Fruit fly (Drosophila melanogaster) whole organism, embryonic: ENCODE data around the gene Gdh.

Experiments used
- Abd-B ChIP-seq: fragments of 200-800 bp; sonication (Bioruptor generic); optimal IDR thresholded peaks from 2 replicates; lab custom pipeline; 2018; ENCODE audit warnings: missing biosample characterization, mild to moderate bottlenecking, missing genetic modification characterization, moderate library complexity
- Ada2b ChIP-seq: fragments of 200-800 bp; sonication (Bioruptor generic); IDR thresholded peaks from 2 replicates; pipeline ENCODE4 v1.3.6; 2022; ENCODE audit warnings: missing biosample characterization, missing genetic modification characterization
- B-H1 ChIP-seq: fragments of 200-800 bp; sonication (Bioruptor generic); IDR thresholded peaks from 3 replicates; pipeline ENCODE4 v1.3.6; 2022; ENCODE audit warnings: missing biosample characterization, missing genetic modification characterization
- CG11093 ChIP-seq: fragments of 200-800 bp; sonication (Bioruptor generic); IDR thresholded peaks from 3 replicates; pipeline ENCODE4 v1.3.6; 2022; ENCODE audit warnings: missing biosample characterization, missing genetic modification characterization
- CG13624 ChIP-seq: fragments of 200-800 bp; sonication (Bioruptor generic); optimal IDR thresholded peaks from 2 replicates; lab custom pipeline; 2016; ENCODE audit warnings: missing biosample characterization, missing genetic modification characterization
- CG14667 ChIP-seq: fragments of 200-800 bp; sonication (Bioruptor generic); IDR thresholded peaks from 2 replicates; pipeline ENCODE4 v1.3.6; 2022; ENCODE audit warnings: missing biosample characterization, missing genetic modification characterization
- CG16779 ChIP-seq: fragments of 200-800 bp; sonication (Bioruptor generic); IDR thresholded peaks from 2 replicates; pipeline ENCODE4 v1.3.6; 2022; ENCODE audit warnings: missing biosample characterization, missing genetic modification characterization
- CG16813 ChIP-seq: fragments of 200-800 bp; sonication (Bioruptor generic); IDR thresholded peaks from 3 replicates; pipeline ENCODE4 v1.3.6; 2022; ENCODE audit warnings: missing biosample characterization, missing genetic modification characterization; ENCODE audit not compliant: partially characterized antibody
- CG16815 ChIP-seq: fragments of 200-800 bp; sonication (Bioruptor generic); optimal IDR thresholded peaks from 3 replicates; lab custom pipeline; 2017; ENCODE audit warnings: missing biosample characterization, mild to moderate bottlenecking, missing genetic modification characterization
- CG2202 ChIP-seq: fragments of 200-800 bp; sonication (Bioruptor generic); optimal IDR thresholded peaks from 2 replicates; lab custom pipeline; 2018; ENCODE audit warnings: missing biosample characterization, mild to moderate bottlenecking, missing genetic modification characterization
- CG31365 ChIP-seq: fragments of 200-800 bp; sonication (Bioruptor generic); optimal IDR thresholded peaks from 2 replicates; lab custom pipeline; 2018; ENCODE audit warnings: missing biosample characterization, mild to moderate bottlenecking, missing genetic modification characterization
- CG32532 ChIP-seq: fragments of 200-800 bp; sonication (Bioruptor generic); IDR thresholded peaks from 2 replicates; pipeline ENCODE4 v1.3.6; 2022; ENCODE audit warnings: missing biosample characterization, missing genetic modification characterization
- CG33213 ChIP-seq: fragments of 200-800 bp; sonication (Bioruptor generic); optimal IDR thresholded peaks from 3 replicates; lab custom pipeline; 2016; ENCODE audit warnings: missing biosample characterization, missing genetic modification characterization
- CG34224 ChIP-seq: fragments of 200-800 bp; sonication (Bioruptor generic); IDR thresholded peaks from 3 replicates; pipeline ENCODE4 v1.3.6; 2022; ENCODE audit warnings: missing biosample characterization, missing genetic modification characterization; ENCODE audit not compliant: partially characterized antibody
- CG34376 ChIP-seq: fragments of 200-800 bp; sonication (Bioruptor generic); optimal IDR thresholded peaks from 2 replicates; lab custom pipeline; 2018; ENCODE audit warnings: missing biosample characterization, mild to moderate bottlenecking, missing genetic modification characterization
- CG5245 ChIP-seq: fragments of 200-800 bp; sonication (Bioruptor generic); optimal IDR thresholded peaks from 3 replicates; lab custom pipeline; 2016; ENCODE audit warnings: missing biosample characterization, missing genetic modification characterization
- CG6272 ChIP-seq: fragments of 200-800 bp; sonication (Bioruptor generic); IDR thresholded peaks from 2 replicates; pipeline ENCODE4 v1.3.6; 2022; ENCODE audit warnings: missing biosample characterization, missing genetic modification characterization
- CG8944 ChIP-seq: fragments of 200-800 bp; sonication (Bioruptor generic); optimal IDR thresholded peaks from 3 replicates; lab custom pipeline; 2016; ENCODE audit warnings: missing biosample characterization, missing genetic modification characterization
- Camta ChIP-seq: fragments of 200-800 bp; sonication (Bioruptor generic); optimal IDR thresholded peaks from 2 replicates; lab custom pipeline; 2016; ENCODE audit warnings: missing biosample characterization, missing genetic modification characterization
- Doc3 ChIP-seq: fragments of 200-800 bp; sonication (Bioruptor generic); IDR thresholded peaks from 3 replicates; pipeline ENCODE4 v1.3.6; 2022; ENCODE audit warnings: missing biosample characterization, missing genetic modification characterization; ENCODE audit not compliant: partially characterized antibody
- E2f1 ChIP-seq: fragments of 200-800 bp; sonication (Bioruptor generic); IDR thresholded peaks from 2 replicates; pipeline ENCODE4 v1.3.6; 2022; ENCODE audit warnings: missing biosample characterization, missing genetic modification characterization
- Eip74EF ChIP-seq, 2 experiments: fragments of 200-800 bp in 1 of 2; fragments of >200 bp in 1 of 2; sonication (Bioruptor generic) in 1 of 2; optimal IDR thresholded peaks; 2 replicates each; lab custom pipeline; 2017 to 2019; ENCODE audit warnings: missing biosample characterization in 2 of 2, missing genetic modification characterization in 2 of 2, mild to moderate bottlenecking in 1 of 2, moderate library complexity in 1 of 2
- Gug ChIP-seq: fragments of 200-800 bp; sonication (Bioruptor generic); IDR thresholded peaks from 4 replicates; pipeline ENCODE4 v1.3.6; 2022; ENCODE audit warnings: missing biosample characterization, missing genetic modification characterization
- HLHmδ ChIP-seq: fragments of 200-800 bp; sonication (Bioruptor generic); optimal IDR thresholded peaks from 2 replicates; lab custom pipeline; 2018; ENCODE audit warnings: missing biosample characterization, mild to moderate bottlenecking, missing genetic modification characterization, moderate library complexity
- Hmr ChIP-seq: fragments of 200-800 bp; sonication (Bioruptor generic); optimal IDR thresholded peaks from 3 replicates; lab custom pipeline; 2017; ENCODE audit warnings: mild to moderate bottlenecking, missing biosample characterization, missing genetic modification reagents, missing genetic modification characterization
- Hmx ChIP-seq: fragments of 200-800 bp; sonication (Bioruptor generic); optimal IDR thresholded peaks from 2 replicates; lab custom pipeline; 2016; ENCODE audit warnings: missing biosample characterization, missing genetic modification characterization
- Meics ChIP-seq: fragments of 200-800 bp; sonication (Bioruptor generic); optimal IDR thresholded peaks from 2 replicates; lab custom pipeline; 2017; ENCODE audit warnings: missing biosample characterization, mild to moderate bottlenecking, missing genetic modification characterization
- Sox102F ChIP-seq: fragments of 200-800 bp; sonication (Bioruptor generic); optimal IDR thresholded peaks from 2 replicates; lab custom pipeline; 2018; ENCODE audit warnings: missing biosample characterization, mild to moderate bottlenecking, missing genetic modification characterization, moderate library complexity
- Spps ChIP-seq: fragments of 200-800 bp; sonication (Bioruptor generic); optimal IDR thresholded peaks from 2 replicates; lab custom pipeline; 2018; ENCODE audit warnings: missing biosample characterization, mild to moderate bottlenecking, missing genetic modification characterization
- Sry-β ChIP-seq: fragments of 200-800 bp; sonication (Bioruptor generic); optimal IDR thresholded peaks from 2 replicates; lab custom pipeline; 2018; ENCODE audit warnings: missing biosample characterization, mild to moderate bottlenecking, missing genetic modification characterization, moderate library complexity
- Xrp1 ChIP-seq: fragments of 200-800 bp; sonication (Bioruptor generic); IDR thresholded peaks from 2 replicates; pipeline ENCODE4 v1.3.6; 2022; ENCODE audit warnings: missing biosample characterization, missing genetic modification characterization
- ap ChIP-seq: fragments of 200-800 bp; sonication (Bioruptor generic); IDR thresholded peaks from 2 replicates; pipeline ENCODE4 v1.3.6; 2022; ENCODE audit warnings: missing biosample characterization, missing genetic modification characterization
- bowl ChIP-seq: fragments of 200-800 bp; sonication (Bioruptor generic); IDR thresholded peaks from 2 replicates; pipeline ENCODE4 v1.3.6; 2022; ENCODE audit warnings: missing biosample characterization, missing genetic modification characterization
- dm ChIP-seq: fragments of 200-800 bp; sonication (Bioruptor generic); optimal IDR thresholded peaks from 3 replicates; lab custom pipeline; 2016; ENCODE audit warnings: missing biosample characterization, missing genetic modification characterization
- eyg ChIP-seq: fragments of 200-800 bp; sonication (Bioruptor generic); optimal IDR thresholded peaks from 3 replicates; lab custom pipeline; 2016; ENCODE audit warnings: missing biosample characterization, missing genetic modification characterization
- fd3F ChIP-seq: fragments of 200-800 bp; sonication (Bioruptor generic); optimal IDR thresholded peaks from 2 replicates; lab custom pipeline; 2018; ENCODE audit warnings: missing biosample characterization, mild to moderate bottlenecking, missing genetic modification characterization, moderate library complexity
- ftz-f1 ChIP-seq: fragments of 200-800 bp; sonication (Bioruptor generic); optimal IDR thresholded peaks from 2 replicates; lab custom pipeline; 2016; ENCODE audit warnings: missing biosample characterization, missing genetic modification characterization
- gem ChIP-seq: fragments of 200-800 bp; sonication (Bioruptor generic); optimal IDR thresholded peaks from 2 replicates; lab custom pipeline; 2019; ENCODE audit warnings: missing biosample characterization, mild to moderate bottlenecking, missing genetic modification characterization, moderate library complexity
- hkb ChIP-seq, 2 experiments: fragments of 200-800 bp in 1 of 2; fragments of >200 bp in 1 of 2; sonication (Bioruptor generic) in 1 of 2; IDR thresholded peaks in 1 of 2; optimal IDR thresholded peaks in 1 of 2; 2 replicates each; pipeline versions ENCODE4 v1.3.6 to Lab custom; 2017 to 2022; ENCODE audit warnings: missing biosample characterization in 1 of 2, missing genetic modification characterization in 1 of 2
- knrl ChIP-seq: fragments of 200-800 bp; sonication (Bioruptor generic); IDR thresholded peaks from 3 replicates; pipeline ENCODE4 v1.3.6; 2022; ENCODE audit warnings: missing biosample characterization, missing genetic modification characterization; ENCODE audit not compliant: partially characterized antibody
- oc ChIP-seq: fragments of 200-800 bp; sonication (Bioruptor generic); optimal IDR thresholded peaks from 2 replicates; lab custom pipeline; 2018; ENCODE audit warnings: missing biosample characterization, mild to moderate bottlenecking, missing genetic modification characterization, moderate library complexity
- p53 ChIP-seq: fragments of 200-800 bp; sonication (Bioruptor generic); optimal IDR thresholded peaks from 2 replicates; lab custom pipeline; 2016; ENCODE audit warnings: missing biosample characterization, missing genetic modification characterization
- repo ChIP-seq: fragments of 200-800 bp; sonication (Bioruptor generic); optimal IDR thresholded peaks from 2 replicates; lab custom pipeline; 2016; ENCODE audit warnings: missing biosample characterization, missing genetic modification characterization
- ro ChIP-seq: fragments of 200-800 bp; sonication (Bioruptor generic); IDR thresholded peaks from 2 replicates; pipeline ENCODE4 v1.3.6; 2022; ENCODE audit warnings: missing biosample characterization, missing genetic modification characterization
- ssp ChIP-seq: fragments of 200-800 bp; sonication (Bioruptor generic); IDR thresholded peaks from 2 replicates; pipeline ENCODE4 v1.3.6; 2022; ENCODE audit warnings: missing biosample characterization, missing genetic modification characterization
- unc-4 ChIP-seq: fragments of 200-800 bp; sonication (Bioruptor generic); IDR thresholded peaks from 2 replicates; pipeline ENCODE4 v1.3.6; 2022; ENCODE audit warnings: missing biosample characterization, missing genetic modification characterization; ENCODE audit not compliant: partially characterized antibody
- unpg ChIP-seq: fragments of 200-800 bp; sonication (Bioruptor generic); optimal IDR thresholded peaks from 3 replicates; lab custom pipeline; 2018; ENCODE audit warnings: missing biosample characterization, mild to moderate bottlenecking, missing genetic modification characterization, moderate library complexity
- z ChIP-seq: fragments of 200-800 bp; sonication (Bioruptor generic); IDR thresholded peaks from 3 replicates; pipeline ENCODE4 v1.3.6; 2022; ENCODE audit warnings: missing biosample characterization, missing genetic modification characterization
- zen ChIP-seq: fragments of 200-800 bp; sonication (Bioruptor generic); optimal IDR thresholded peaks from 3 replicates; lab custom pipeline; 2018; ENCODE audit warnings: missing biosample characterization, mild to moderate bottlenecking, missing genetic modification characterization, moderate library complexity
- zf30C ChIP-seq: fragments of 200-800 bp; sonication (Bioruptor generic); optimal IDR thresholded peaks from 3 replicates; lab custom pipeline; 2018; ENCODE audit warnings: missing biosample characterization, mild to moderate bottlenecking, missing genetic modification characterization
- zfh1 ChIP-seq: fragments of 200-800 bp; sonication (Bioruptor generic); IDR thresholded peaks from 3 replicates; pipeline ENCODE4 v1.3.6; 2022; ENCODE audit warnings: missing biosample characterization, missing genetic modification characterization

The Gdh gene

dm6 chr3R:23927429-23927828 lies 15.5 kb downstream of the Gdh start, which contains the start of gene CG13601 (continued):
- TF ChIP-seq Sry-β (GFP tag; lab: Kevin White, UChicago) (no peak), Ada2b (GFP tag; lab: Robert Waterston, UW) (no peak), z (GFP tag; lab: Robert Waterston, UW) (no peak), HLHmδ (GFP tag; lab: Kevin White, UChicago) (no peak), CG32532 (peak; percentile 41), Hmx (no peak), bowl (GFP tag; lab: Robert Waterston, UW) (no peak), Sox102F (GFP tag; lab: Kevin White, UChicago) (no peak), CG34376 (GFP tag; lab: Kevin White, UChicago) (peak; percentile 27), Abd-B (GFP tag; lab: Kevin White, UChicago) (no peak), oc (no peak), ap (GFP tag; lab: Robert Waterston, UW) (no peak), CG11093 (GFP tag; lab: Robert Waterston, UW) (no peak), CG13624 (GFP tag; lab: Kevin White, UChicago) (no peak), CG6272 (GFP tag; lab: Robert Waterston, UW) (peak; percentile 23; the same call in 1 of the 2 replicates), ftz-f1 (GFP tag; lab: Kevin White, UChicago) (no peak), CG8944 (GFP tag; lab: Kevin White, UChicago) (no peak), B-H1 (GFP tag; lab: Robert Waterston, UW) (no peak), CG31365 (tag; lab: Kevin White, UChicago) (no peak), zf30C (no peak), eyg (no peak), Eip74EF (GFP tag; optimal IDR thresholded peaks at IDR 0.05; lab: Kevin White, UChicago) (peak in 1 of 2 experiments; percentile 25), CG5245 (GFP tag; lab: Kevin White, UChicago) (no peak), Spps (tag; lab: Kevin White, UChicago) (no peak), Gug (peak; percentile 56; the same call in 1 of the 4 replicates), dm (GFP tag; lab: Kevin White, UChicago) (no peak), CG14667 (GFP tag; lab: Robert Waterston, UW) (no peak), CG2202 (tag; lab: Kevin White, UChicago) (no peak), CG16813 (GFP tag; lab: Robert Waterston, UW) (peak; percentile 79), ro (GFP tag; lab: Robert Waterston, UW) (no peak), CG16779 (GFP tag; lab: Robert Waterston, UW) (no peak), fd3F (GFP tag; lab: Kevin White, UChicago) (no peak), ssp (GFP tag; lab: Robert Waterston, UW) (no peak), repo (GFP tag; lab: Kevin White, UChicago) (no peak), Xrp1 (GFP tag; lab: Robert Waterston, UW) (no peak), knrl (GFP tag; lab: Robert Waterston, UW) (peak; percentile 84; the same call in 2 of the 3 replicates), zfh1 (no peak), zen (tag; lab: Kevin White, UChicago) (no peak), Hmr (GFP tag; lab: Kevin White, UChicago) (no peak), p53 (no peak), gem (tag; lab: Kevin White, UChicago) (peak; percentile 46), E2f1 (GFP tag; lab: Robert Waterston, UW) (no peak), CG33213 (GFP tag; lab: Kevin White, UChicago) (no peak), unpg (GFP tag; lab: Kevin White, UChicago) (peak; percentile 14), Doc3 (GFP tag; lab: Robert Waterston, UW) (peak; percentile 87), CG16815 (GFP tag; lab: Kevin White, UChicago) (no peak), hkb (optimal IDR thresholded peaks at IDR 0.05; lab: Kevin White, UChicago) (no peak), hkb (GFP tag; IDR thresholded peaks at IDR 0.05; lab: Robert Waterston, UW) (0 out of 2 replicates have a peak, but pooled peaks have one; percentile 21), Camta (GFP tag; lab: Kevin White, UChicago) (no peak), unc-4 (peak; percentile 87), Meics (peak; percentile 11), CG34224 (GFP tag; lab: Robert Waterston, UW) (peak; percentile 83)
